Fruit fly (Drosophila melanogaster): ENCODE measurements around the gene SecS.

DNA sequence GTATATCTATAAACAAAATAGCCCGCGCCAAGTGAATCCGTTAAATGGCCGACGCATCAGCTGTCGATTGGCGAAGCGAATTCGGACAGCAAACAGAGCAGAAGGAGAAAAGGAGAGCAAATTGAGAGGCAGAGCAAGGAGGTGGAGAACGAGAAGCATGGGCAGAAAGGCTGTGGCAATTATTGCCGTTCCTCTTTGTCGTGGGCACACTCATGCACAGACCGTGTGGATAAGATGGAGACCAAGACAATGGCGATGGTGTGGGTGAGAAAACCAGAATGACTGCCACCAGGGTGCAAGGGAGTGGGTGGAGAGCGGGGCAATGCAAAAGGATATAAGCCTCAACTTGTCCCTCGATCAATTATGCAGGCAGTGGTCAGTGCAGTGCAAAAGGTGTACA, 9.9 kb downstream of the SecS start:
- TF ChIP-seq CG14711 (tag; optimal IDR thresholded peaks at IDR 0.05) (no peak), Hr96 (GFP tag; optimal IDR thresholded peaks at IDR 0.05) (no peak)
